Fruit fly (Drosophila melanogaster): ENCODE results near the gene Hex-t1.

- TF ChIP-seq CG11617 (GFP tag; optimal IDR thresholded peaks at IDR 0.05) (no peak), ovo (GFP tag; optimal IDR thresholded peaks at IDR 0.05) (no peak), cnc (optimal IDR thresholded peaks at IDR 0.05) (no peak), kay (GFP tag; ENCODE audit: borderline replicate concordance) (no peak), CG1620 (GFP tag; optimal IDR thresholded peaks at IDR 0.05) (no peak), cic (GFP tag; optimal IDR thresholded peaks at IDR 0.05) (no peak), bab1 (GFP tag; optimal IDR thresholded peaks at IDR 0.05) (no peak), tj (GFP tag; optimal IDR thresholded peaks at IDR 0.05) (no peak), CG5204 (GFP tag; optimal IDR thresholded peaks at IDR 0.05) (no peak)
Observed at dm6 chr3R:26409780-26410179, 39.1 kb upstream of the Hex-t1 start.
